Worm (Caenorhabditis elegans): ENCODE measurements around the gene npp-8.

DNA sequence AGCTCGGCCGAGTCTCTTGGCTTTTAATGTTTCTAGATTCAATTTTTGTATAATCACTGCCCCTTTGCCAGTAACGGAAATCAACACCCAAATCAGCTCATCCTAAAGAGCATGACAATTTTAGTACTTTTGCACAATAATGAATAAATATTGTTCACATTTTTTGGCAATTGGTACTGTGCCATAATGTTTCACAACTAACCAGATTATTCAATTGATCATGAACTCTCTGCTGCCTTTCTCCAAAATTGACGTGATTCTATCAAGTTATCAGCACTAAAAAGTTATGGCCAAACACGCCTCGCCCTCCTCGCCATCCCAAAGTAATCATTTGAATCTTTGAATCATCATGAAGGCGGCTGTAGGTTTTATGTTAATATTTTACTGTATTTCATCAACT lies 33.7 kb downstream of the npp-8 start, which contains the start of gene hpo-6:
- TF ChIP-seq unc-62 (GFP tag; optimal IDR thresholded peaks at IDR 0.05): no peak
- peak; percentile 20 for TF ChIP-seq fos-1 (tag; optimal IDR thresholded peaks at IDR 0.05)
- no peak for TF ChIP-seq nhr-6 (tag; optimal IDR thresholded peaks at IDR 0.05)
- no peak for TF ChIP-seq lsy-2 (tag; optimal IDR thresholded peaks at IDR 0.05)
- no peak for TF ChIP-seq mbf-1 (tag; optimal IDR thresholded peaks at IDR 0.05)
- no peak for TF ChIP-seq ceh-16 (tag; optimal IDR thresholded peaks at IDR 0.05)
- TF ChIP-seq alr-1 (tag; optimal IDR thresholded peaks at IDR 0.05): no peak

All from whole organism, L2 larva.